Fruit fly (Drosophila melanogaster) whole organism, embryonic: ENCODE data around the gene CG11178.

Experiments used
- Atf-2 ChIP-seq: fragments of 200-800 bp; sonication (Bioruptor generic); optimal IDR thresholded peaks from 2 replicates; lab custom pipeline; 2016; ENCODE audit warnings: missing biosample characterization, missing genetic modification characterization
- Bgb ChIP-seq: fragments of 200-800 bp; sonication (Bioruptor generic); IDR thresholded peaks from 2 replicates; pipeline ENCODE4 v1.3.6; 2022; ENCODE audit warnings: missing biosample characterization, missing genetic modification characterization; ENCODE audit not compliant: partially characterized antibody
- Blimp-1 ChIP-seq: fragments of 200-800 bp; sonication (Bioruptor generic); optimal IDR thresholded peaks from 3 replicates; lab custom pipeline; 2018; ENCODE audit warnings: missing biosample characterization, missing genetic modification characterization, mild to moderate bottlenecking, moderate library complexity, missing genetic modification reagents
- CG10274 ChIP-seq: fragments of 200-800 bp; sonication (Bioruptor generic); optimal IDR thresholded peaks from 3 replicates; lab custom pipeline; 2017; ENCODE audit warnings: missing biosample characterization, mild to moderate bottlenecking, missing genetic modification characterization
- CG11085 ChIP-seq: fragments of 200-800 bp; sonication (Bioruptor generic); IDR thresholded peaks from 2 replicates; pipeline ENCODE4 v1.3.6; 2022; ENCODE audit warnings: missing biosample characterization, missing genetic modification characterization
- CG11696 ChIP-seq: fragments of 200-800 bp; sonication (Bioruptor generic); IDR thresholded peaks from 2 replicates; pipeline ENCODE4 v1.3.6; 2022; ENCODE audit warnings: missing biosample characterization, missing genetic modification characterization
- CG12391 ChIP-seq: fragments of 200-800 bp; sonication (Bioruptor generic); optimal IDR thresholded peaks from 3 replicates; lab custom pipeline; 2018; ENCODE audit warnings: missing biosample characterization, mild to moderate bottlenecking, missing genetic modification characterization, moderate library complexity
- CG12744 ChIP-seq: fragments of 200-800 bp; sonication (Bioruptor generic); optimal IDR thresholded peaks from 2 replicates; lab custom pipeline; 2016; ENCODE audit warnings: missing biosample characterization, missing genetic modification characterization
- CG13296 ChIP-seq: fragments of 200-800 bp; sonication (Bioruptor generic); optimal IDR thresholded peaks from 3 replicates; lab custom pipeline; 2018; ENCODE audit warnings: missing biosample characterization, mild to moderate bottlenecking, missing genetic modification characterization
- CG14860 ChIP-seq: fragments of 200-800 bp; sonication (Bioruptor generic); IDR thresholded peaks from 3 replicates; pipeline ENCODE4 v1.3.6; 2022; ENCODE audit warnings: missing biosample characterization, missing genetic modification characterization; ENCODE audit not compliant: partially characterized antibody
- CG1529 ChIP-seq: fragments of 200-800 bp; sonication (Bioruptor generic); optimal IDR thresholded peaks from 3 replicates; lab custom pipeline; 2018; ENCODE audit warnings: missing biosample characterization, missing genetic modification characterization
- CG1647 ChIP-seq: fragments of 200-800 bp; sonication (Bioruptor generic); optimal IDR thresholded peaks from 3 replicates; lab custom pipeline; 2016; ENCODE audit warnings: missing biosample characterization, missing genetic modification characterization
- CG16779 ChIP-seq: fragments of 200-800 bp; sonication (Bioruptor generic); IDR thresholded peaks from 2 replicates; pipeline ENCODE4 v1.3.6; 2022; ENCODE audit warnings: missing biosample characterization, missing genetic modification characterization
- CG17385 ChIP-seq: fragments of 200-800 bp; sonication (Bioruptor generic); optimal IDR thresholded peaks from 3 replicates; lab custom pipeline; 2018; ENCODE audit warnings: missing biosample characterization, mild to moderate bottlenecking, missing genetic modification characterization
- CG17568 ChIP-seq: fragments of 200-800 bp; sonication (Bioruptor generic); optimal IDR thresholded peaks from 2 replicates; lab custom pipeline; 2018; ENCODE audit warnings: missing biosample characterization, mild to moderate bottlenecking, missing genetic modification characterization, moderate library complexity
- CG17829 ChIP-seq: fragments of 200-800 bp; optimal IDR thresholded peaks from 2 replicates; lab custom pipeline; 2019; ENCODE audit warnings: missing biosample characterization, mild to moderate bottlenecking, missing genetic modification characterization, moderate library complexity
- CG2202 ChIP-seq: fragments of 200-800 bp; sonication (Bioruptor generic); optimal IDR thresholded peaks from 2 replicates; lab custom pipeline; 2018; ENCODE audit warnings: missing biosample characterization, mild to moderate bottlenecking, missing genetic modification characterization
- CG4328 ChIP-seq: fragments of 200-800 bp; sonication (Bioruptor generic); optimal IDR thresholded peaks from 3 replicates; lab custom pipeline; 2017; ENCODE audit warnings: missing biosample characterization, missing genetic modification reagents, missing genetic modification characterization
- CG4854 ChIP-seq: fragments of 200-800 bp; sonication (Bioruptor generic); optimal IDR thresholded peaks from 2 replicates; lab custom pipeline; 2016; ENCODE audit warnings: missing biosample characterization, missing genetic modification characterization, inconsistent platforms
- CG8089 ChIP-seq: fragments of 200-800 bp; sonication (Bioruptor generic); optimal IDR thresholded peaks from 3 replicates; lab custom pipeline; 2016; ENCODE audit warnings: missing biosample characterization, missing genetic modification characterization
- CG8388 ChIP-seq: fragments of 200-800 bp; sonication (Bioruptor generic); optimal IDR thresholded peaks from 2 replicates; lab custom pipeline; 2019; ENCODE audit warnings: missing biosample characterization, mild to moderate bottlenecking, missing genetic modification characterization, moderate library complexity
- Deaf1 ChIP-seq: fragments of 200-800 bp; optimal IDR thresholded peaks from 3 replicates; lab custom pipeline; 2019; ENCODE audit warnings: missing biosample characterization, mild to moderate bottlenecking, missing genetic modification characterization, moderate library complexity
- ERR ChIP-seq: fragments of 200-800 bp; sonication (Bioruptor generic); optimal IDR thresholded peaks from 2 replicates; lab custom pipeline; 2016; ENCODE audit warnings: missing biosample characterization, missing genetic modification characterization
- Gug ChIP-seq: fragments of 200-800 bp; sonication (Bioruptor generic); IDR thresholded peaks from 4 replicates; pipeline ENCODE4 v1.3.6; 2022; ENCODE audit warnings: missing biosample characterization, missing genetic modification characterization
- HLH4C ChIP-seq: fragments of 200-800 bp; sonication (Bioruptor generic); IDR thresholded peaks from 3 replicates; pipeline ENCODE4 v1.3.6; 2022; ENCODE audit warnings: missing biosample characterization, missing genetic modification characterization; ENCODE audit not compliant: partially characterized antibody
- HLH54F ChIP-seq: fragments of 200-800 bp; sonication (Bioruptor generic); optimal IDR thresholded peaks from 3 replicates; lab custom pipeline; 2016; ENCODE audit warnings: missing biosample characterization, missing genetic modification characterization
- HLHmδ ChIP-seq: fragments of 200-800 bp; sonication (Bioruptor generic); optimal IDR thresholded peaks from 2 replicates; lab custom pipeline; 2018; ENCODE audit warnings: missing biosample characterization, mild to moderate bottlenecking, missing genetic modification characterization, moderate library complexity
- Hmr ChIP-seq: fragments of 200-800 bp; sonication (Bioruptor generic); optimal IDR thresholded peaks from 3 replicates; lab custom pipeline; 2017; ENCODE audit warnings: mild to moderate bottlenecking, missing biosample characterization, missing genetic modification reagents, missing genetic modification characterization
- Lim3 ChIP-seq: fragments of 200-800 bp; sonication (Bioruptor generic); IDR thresholded peaks from 2 replicates; pipeline ENCODE4 v1.3.6; 2022; ENCODE audit warnings: missing biosample characterization, missing genetic modification characterization
- Oaz ChIP-seq: fragments of 200-800 bp; sonication (Bioruptor generic); IDR thresholded peaks from 2 replicates; pipeline ENCODE4 v1.3.6; 2022; ENCODE audit warnings: missing biosample characterization, missing genetic modification characterization
- ap ChIP-seq: fragments of 200-800 bp; sonication (Bioruptor generic); IDR thresholded peaks from 2 replicates; pipeline ENCODE4 v1.3.6; 2022; ENCODE audit warnings: missing biosample characterization, missing genetic modification characterization
- bab2 ChIP-seq: fragments of 200-800 bp; sonication (Bioruptor generic); optimal IDR thresholded peaks from 2 replicates; lab custom pipeline; 2016; ENCODE audit warnings: missing biosample characterization, missing genetic modification characterization
- bowl ChIP-seq: fragments of 200-800 bp; sonication (Bioruptor generic); IDR thresholded peaks from 2 replicates; pipeline ENCODE4 v1.3.6; 2022; ENCODE audit warnings: missing biosample characterization, missing genetic modification characterization
- bsh ChIP-seq, 2 experiments: fragments of 200-800 bp; sonication (Bioruptor generic); optimal IDR thresholded peaks; 2 replicates each; lab custom pipeline; 2017 to 2018; ENCODE audit warnings: mild to moderate bottlenecking in 2 of 2, missing biosample characterization in 2 of 2, missing genetic modification characterization in 2 of 2, moderate library complexity in 1 of 2
- crol ChIP-seq: fragments of 200-800 bp; sonication (Bioruptor generic); IDR thresholded peaks from 2 replicates; pipeline ENCODE4 v1.3.6; 2022; ENCODE audit warnings: missing biosample characterization, missing genetic modification characterization
- dimm ChIP-seq: fragments of 200-800 bp; sonication (Bioruptor generic); IDR thresholded peaks from 2 replicates; pipeline ENCODE4 v1.3.6; 2022; ENCODE audit warnings: missing biosample characterization, missing genetic modification characterization
- fd3F ChIP-seq: fragments of 200-800 bp; sonication (Bioruptor generic); optimal IDR thresholded peaks from 2 replicates; lab custom pipeline; 2018; ENCODE audit warnings: missing biosample characterization, mild to moderate bottlenecking, missing genetic modification characterization, moderate library complexity
- fu2 ChIP-seq: fragments of 200-800 bp; sonication (Bioruptor generic); optimal IDR thresholded peaks from 2 replicates; lab custom pipeline; 2016; ENCODE audit warnings: missing biosample characterization, missing genetic modification characterization
- h ChIP-seq: fragments of >200 bp; optimal IDR thresholded peaks from 2 replicates; lab custom pipeline; 2017
- insv ChIP-seq, 2 experiments: fragments of 200-800 bp; sonication (Bioruptor generic); optimal IDR thresholded peaks; 3 replicates each; lab custom pipeline; 2016 to 2018; ENCODE audit warnings: missing biosample characterization in 2 of 2, missing genetic modification characterization in 2 of 2
- jing ChIP-seq: fragments of 200-800 bp; sonication (Bioruptor generic); optimal IDR thresholded peaks from 2 replicates; lab custom pipeline; 2018; ENCODE audit warnings: missing biosample characterization, mild to moderate bottlenecking, missing genetic modification characterization
- kni ChIP-seq: fragments of 200-800 bp; sonication (Bioruptor generic); optimal IDR thresholded peaks from 3 replicates; lab custom pipeline; 2017; ENCODE audit warnings: mild to moderate bottlenecking, missing biosample characterization, missing genetic modification reagents, missing genetic modification characterization
- lilli ChIP-seq: fragments of 200-800 bp; sonication (Bioruptor generic); optimal IDR thresholded peaks from 3 replicates; lab custom pipeline; 2016; ENCODE audit warnings: missing biosample characterization, missing genetic modification characterization
- otp ChIP-seq: fragments of 200-800 bp; sonication (Bioruptor generic); IDR thresholded peaks from 3 replicates; pipeline ENCODE4, ENCODE4 v1.3.6; 2022; ENCODE audit warnings: missing biosample characterization, missing genetic modification characterization
- pb ChIP-seq: fragments of 200-800 bp; sonication (Bioruptor generic); optimal IDR thresholded peaks from 3 replicates; lab custom pipeline; 2016; ENCODE audit warnings: missing biosample characterization, missing genetic modification characterization
- pfk ChIP-seq: fragments of 200-800 bp; sonication (Bioruptor generic); optimal IDR thresholded peaks from 2 replicates; lab custom pipeline; 2018; ENCODE audit warnings: missing biosample characterization, mild to moderate bottlenecking, missing genetic modification characterization, moderate library complexity
- pita ChIP-seq: fragments of 200-800 bp; sonication (Bioruptor generic); optimal IDR thresholded peaks from 2 replicates; lab custom pipeline; 2017; ENCODE audit warnings: missing biosample characterization, mild to moderate bottlenecking, missing genetic modification characterization
- run ChIP-seq: fragments of 200-800 bp; sonication (Bioruptor generic); optimal IDR thresholded peaks from 3 replicates; lab custom pipeline; 2018; ENCODE audit warnings: missing biosample characterization, mild to moderate bottlenecking, missing genetic modification characterization
- trh ChIP-seq: fragments of 200-800 bp; sonication (Bioruptor generic); optimal IDR thresholded peaks from 2 replicates; lab custom pipeline; 2016; ENCODE audit warnings: missing biosample characterization, missing genetic modification characterization
- vfl ChIP-seq: fragments of 200-800 bp; sonication (Bioruptor generic); optimal IDR thresholded peaks from 2 replicates; lab custom pipeline; 2016; ENCODE audit warnings: missing biosample characterization, missing genetic modification characterization
- yki ChIP-seq: fragments of >200 bp; optimal IDR thresholded peaks from 3 replicates; lab custom pipeline; 2018
- zf30C ChIP-seq: fragments of 200-800 bp; sonication (Bioruptor generic); optimal IDR thresholded peaks from 3 replicates; lab custom pipeline; 2018; ENCODE audit warnings: missing biosample characterization, mild to moderate bottlenecking, missing genetic modification characterization

Gene CG11178

dm6 chrX:13626579-13626894 is 21.1 kb downstream of the CG11178 start (continued):
- TF ChIP-seq Deaf1, result peak; percentile 50
- no peak for TF ChIP-seq crol
- TF ChIP-seq pita (GFP tag; lab: Kevin White, UChicago), result no peak
- TF ChIP-seq CG17829 (tag; lab: Kevin White, UChicago), result peak; percentile 54
- TF ChIP-seq lilli (GFP tag; lab: Kevin White, UChicago), result peak; percentile 84
- no peak for TF ChIP-seq Lim3
- no peak for TF ChIP-seq HLH4C (GFP tag; lab: Robert Waterston, UW)
- TF ChIP-seq CG2202 (tag; lab: Kevin White, UChicago), result no peak
- peak; percentile 72 for TF ChIP-seq fd3F (GFP tag; lab: Kevin White, UChicago)
- no peak for TF ChIP-seq yki (lab: Kevin White, UChicago)
- peak; percentile 78 for TF ChIP-seq CG17385
- peak; percentile 54 for TF ChIP-seq kni (GFP tag; lab: Kevin White, UChicago)
- TF ChIP-seq trh (GFP tag; lab: Kevin White, UChicago), result no peak
- TF ChIP-seq h (lab: Kevin White, UChicago), result no peak
- TF ChIP-seq fu2 (GFP tag; lab: Kevin White, UChicago), result peak; percentile 72
- TF ChIP-seq CG11696, result peak; percentile 45; the same call in 1 of the 2 replicates
- 0 out of 3 replicates have a peak, but pooled peaks have one; percentile 50 for TF ChIP-seq otp (GFP tag; lab: Robert Waterston, UW)
- peak; percentile 4 for TF ChIP-seq HLHmδ
- peak; percentile 27 for TF ChIP-seq CG10274 (GFP tag; lab: Kevin White, UChicago)
- TF ChIP-seq CG4328 (GFP tag; lab: Kevin White, UChicago), result peak; percentile 74
- peak; percentile 70 for TF ChIP-seq Blimp-1 (GFP tag; lab: Kevin White, UChicago)
- TF ChIP-seq Gug (GFP tag; lab: Robert Waterston, UW), result peak; percentile 79
- TF ChIP-seq pb (GFP tag; lab: Kevin White, UChicago), result peak; percentile 66
- TF ChIP-seq CG1529, result peak; percentile 49
- TF ChIP-seq bowl (GFP tag; lab: Robert Waterston, UW), result no peak
- no peak for TF ChIP-seq Bgb (GFP tag; lab: Robert Waterston, UW)
- peak; percentile 77 for TF ChIP-seq bab2 (GFP tag; lab: Kevin White, UChicago)
- no peak for TF ChIP-seq zf30C (GFP tag; lab: Kevin White, UChicago)
- peak; percentile 55 for TF ChIP-seq CG8388
- no peak for TF ChIP-seq pfk (GFP tag; lab: Kevin White, UChicago)
- TF ChIP-seq HLH54F (GFP tag; lab: Kevin White, UChicago), result peak; percentile 80
- peak; percentile 59 for TF ChIP-seq CG17568 (GFP tag; lab: Kevin White, UChicago)
- peak; percentile 69 for TF ChIP-seq Atf-2 (GFP tag; lab: Kevin White, UChicago)
- TF ChIP-seq CG13296 (GFP tag; lab: Kevin White, UChicago), result peak; percentile 82
- no peak for TF ChIP-seq CG14860 (GFP tag; lab: Robert Waterston, UW)
- peak; percentile 47 for TF ChIP-seq CG4854 (GFP tag; lab: Kevin White, UChicago)
- 0 out of 2 replicates have a peak, but pooled peaks have one; percentile 28 for TF ChIP-seq CG16779 (GFP tag; lab: Robert Waterston, UW)
- TF ChIP-seq Hmr (GFP tag; lab: Kevin White, UChicago), result peak; percentile 84
- peak; percentile 74 for TF ChIP-seq CG12391 (tag; lab: Kevin White, UChicago)
- TF ChIP-seq dimm (GFP tag; lab: Robert Waterston, UW), result no peak
- TF ChIP-seq CG11085 (GFP tag; lab: Robert Waterston, UW), result peak; percentile 27; the same call in 1 of the 2 replicates
- TF ChIP-seq jing (GFP tag; lab: Kevin White, UChicago), result peak; percentile 17
- peak; percentile 57 for TF ChIP-seq CG12744 (GFP tag; lab: Kevin White, UChicago)
- peak; percentile 26 for TF ChIP-seq CG8089 (GFP tag; lab: Kevin White, UChicago)
- TF ChIP-seq ap (GFP tag; lab: Robert Waterston, UW), result peak; percentile 48
- TF ChIP-seq CG1647 (GFP tag; lab: Kevin White, UChicago), result peak; percentile 71
- TF ChIP-seq Oaz (GFP tag; lab: Robert Waterston, UW), result peak; percentile 55; the same call in 1 of the 2 replicates
- TF ChIP-seq ERR (GFP tag; lab: Kevin White, UChicago), result peak; percentile 72
- TF ChIP-seq vfl (GFP tag; lab: Kevin White, UChicago), result peak; percentile 66
- no peak for TF ChIP-seq insv (GFP tag; optimal IDR thresholded peaks at IDR 0.05; lab: Kevin White, UChicago)
- TF ChIP-seq run (tag; lab: Kevin White, UChicago), result peak; percentile 38
- TF ChIP-seq bsh (GFP tag; optimal IDR thresholded peaks at IDR 0.05; lab: Kevin White, UChicago), result peak in 1 of 2 experiments; percentile 71
